Worm (Caenorhabditis elegans) whole organism, early embryonic: ENCODE data around the gene dmsr-4.

Source experiments
- B0310.2 ChIP-seq: sonication (generic microtip); optimal IDR thresholded peaks from 2 replicates; lab custom pipeline; 2016; ENCODE audit warnings: mild to moderate bottlenecking, missing genetic modification characterization, missing compliant biosample characterization
- F13C5.2 ChIP-seq: sonication (generic microtip); optimal IDR thresholded peaks from 2 replicates; lab custom pipeline; 2017; ENCODE audit warnings: mild to moderate bottlenecking, missing genetic modification characterization, inconsistent platforms, missing compliant biosample characterization
- ama-1 ChIP-seq: fragments of 150-350 bp; optimal IDR thresholded peaks from 2 replicates; lab custom pipeline; 2014
- ceh-36 ChIP-seq: sonication (generic microtip); optimal IDR thresholded peaks from 2 replicates; lab custom pipeline; 2016; ENCODE audit warnings: missing genetic modification characterization, inconsistent platforms, missing compliant biosample characterization
- hmg-4 ChIP-seq: fragments of 200-800 bp; sonication (Bioruptor generic); optimal IDR thresholded peaks from 2 replicates; lab custom pipeline; 2018; ENCODE audit warnings: mild to moderate bottlenecking, missing genetic modification characterization, missing compliant biosample characterization
- sea-1 ChIP-seq: fragments of 200-800 bp; sonication (Bioruptor generic); conservative IDR thresholded peaks from 2 replicates; pipeline ENCODE4 v1.3.6; 2022; ENCODE audit warnings: missing genetic modification characterization, missing compliant biosample characterization
- tbx-11 ChIP-seq: fragments of 200-800 bp; sonication (Bioruptor generic); IDR thresholded peaks from 2 replicates; pipeline ENCODE4 v1.3.6; 2022; ENCODE audit warnings: missing genetic modification characterization, missing compliant biosample characterization

- TF ChIP-seq B0310.2 (tag; lab: Kevin White, UChicago) (no peak), F13C5.2 (no peak), ceh-36 (tag; lab: Kevin White, UChicago) (no peak), hmg-4 (GFP tag; lab: Kevin White, UChicago) (no peak), ama-1 (lab: Kevin White, UChicago) (no peak), tbx-11 (GFP tag; lab: Robert Waterston, UW) (no peak), sea-1 (GFP tag; lab: Robert Waterston, UW) (no peak)
Observed at ce11 chrII:340224-340623, 16.6 kb downstream of the dmsr-4 start, which contains the start of gene clc-31.
